Worm (Caenorhabditis elegans) whole organism, mixed stage, embryonic: Measurements from ENCODE around the gene lars-1.
A peak's percentile ranks its signal among the peaks of the same experiment; 100 is the strongest.

Experiments used
- M03D4.4 ChIP-seq: sonication (generic microtip); optimal IDR thresholded peaks from 2 replicates; lab custom pipeline; 2017; ENCODE audit warnings: mild to moderate bottlenecking, missing genetic modification characterization, missing compliant biosample characterization
- bed-3 ChIP-seq: fragments of 200-800 bp; sonication (Bioruptor generic); optimal IDR thresholded peaks from 3 replicates; lab custom pipeline; 2018; ENCODE audit warnings: mild to moderate bottlenecking, missing genetic modification characterization, moderate library complexity, missing compliant biosample characterization
- blmp-1 ChIP-seq: fragments of 150-350 bp; optimal IDR thresholded peaks from 2 replicates; lab custom pipeline; 2014; ENCODE audit warnings: missing biosample characterization, missing genetic modification characterization
- ceh-39 ChIP-seq: fragments of 150-350 bp; optimal IDR thresholded peaks from 2 replicates; lab custom pipeline; 2014; ENCODE audit warnings: missing biosample characterization, missing genetic modification characterization
- ceh-43 ChIP-seq: fragments of 200-800 bp; sonication (Bioruptor generic); optimal IDR thresholded peaks from 2 replicates; lab custom pipeline; 2018; ENCODE audit warnings: mild to moderate bottlenecking, missing genetic modification characterization, moderate library complexity, missing compliant biosample characterization
- ceh-83 ChIP-seq: fragments of 200-800 bp; sonication (Bioruptor generic); optimal IDR thresholded peaks from 2 replicates; lab custom pipeline; 2018; ENCODE audit warnings: mild to moderate bottlenecking, missing genetic modification characterization, missing compliant biosample characterization
- ces-1 ChIP-seq: fragments of 150-350 bp; optimal IDR thresholded peaks from 2 replicates; lab custom pipeline; 2014; ENCODE audit warnings: missing biosample characterization, missing genetic modification reagents, missing genetic modification characterization
- cnd-1 ChIP-seq: fragments of 200-800 bp; sonication (Bioruptor generic); optimal IDR thresholded peaks from 2 replicates; lab custom pipeline; 2018; ENCODE audit warnings: mild to moderate bottlenecking, missing genetic modification characterization, missing compliant biosample characterization
- drap-1 ChIP-seq: fragments of 200-800 bp; sonication (Bioruptor generic); optimal IDR thresholded peaks from 3 replicates; lab custom pipeline; 2018; ENCODE audit warnings: mild to moderate bottlenecking, missing genetic modification characterization, missing compliant biosample characterization
- elt-1 ChIP-seq: sonication (generic microtip); optimal IDR thresholded peaks from 2 replicates; lab custom pipeline; 2017; ENCODE audit warnings: missing genetic modification characterization, mild to moderate bottlenecking, missing compliant biosample characterization, antibody characterized with exemption, moderate library complexity, borderline replicate concordance; ENCODE audit not compliant: insufficient read depth
- elt-3 ChIP-seq: fragments of 150-350 bp; optimal IDR thresholded peaks from 2 replicates; lab custom pipeline; 2014; ENCODE audit warnings: missing biosample characterization, missing genetic modification characterization
- flh-1 ChIP-seq: fragments of 200-800 bp; sonication (Bioruptor generic); optimal IDR thresholded peaks from 2 replicates; lab custom pipeline; 2018; ENCODE audit warnings: mild to moderate bottlenecking, missing genetic modification characterization, moderate library complexity, missing compliant biosample characterization
- ham-2 ChIP-seq: fragments of 200-800 bp; sonication (Bioruptor generic); optimal IDR thresholded peaks from 2 replicates; lab custom pipeline; 2018; ENCODE audit warnings: mild to moderate bottlenecking, missing genetic modification characterization, missing compliant biosample characterization
- hlh-1 ChIP-seq: fragments of 150-350 bp; optimal IDR thresholded peaks from 2 replicates; lab custom pipeline; 2014; ENCODE audit warnings: missing biosample characterization, missing genetic modification reagents, missing genetic modification characterization
- lin-13 ChIP-seq: fragments of 150-350 bp; optimal IDR thresholded peaks from 2 replicates; lab custom pipeline; 2014; ENCODE audit warnings: missing biosample characterization, missing genetic modification characterization
- lin-32 ChIP-seq: fragments of 200-800 bp; sonication (Bioruptor generic); optimal IDR thresholded peaks from 2 replicates; lab custom pipeline; 2018; ENCODE audit warnings: mild to moderate bottlenecking, missing genetic modification characterization, missing compliant biosample characterization
- lsy-2 ChIP-seq: fragments of 150-350 bp; optimal IDR thresholded peaks from 2 replicates; lab custom pipeline; 2014; ENCODE audit warnings: missing biosample characterization, missing genetic modification characterization
- mab-5 ChIP-seq: fragments of 150-350 bp; optimal IDR thresholded peaks from 2 replicates; lab custom pipeline; 2014; ENCODE audit warnings: missing biosample characterization, missing genetic modification characterization
- mep-1 ChIP-seq: fragments of 150-350 bp; optimal IDR thresholded peaks from 2 replicates; lab custom pipeline; 2017; ENCODE audit warnings: missing biosample characterization, missing genetic modification reagents, missing genetic modification characterization, inconsistent platforms
- mls-2 ChIP-seq: sonication (generic microtip); optimal IDR thresholded peaks from 2 replicates; lab custom pipeline; 2016; ENCODE audit warnings: mild to moderate bottlenecking, missing genetic modification characterization, moderate library complexity, missing compliant biosample characterization
- nhr-12 ChIP-seq: fragments of 150-350 bp; optimal IDR thresholded peaks from 2 replicates; lab custom pipeline; 2014; ENCODE audit warnings: missing biosample characterization, missing genetic modification characterization
- nhr-2 ChIP-seq: fragments of 150-350 bp; optimal IDR thresholded peaks from 2 replicates; lab custom pipeline; 2014; ENCODE audit warnings: missing biosample characterization, missing genetic modification characterization
- nhr-237 ChIP-seq: fragments of 150-350 bp; optimal IDR thresholded peaks from 2 replicates; lab custom pipeline; 2014; ENCODE audit warnings: missing biosample characterization, missing genetic modification characterization
- nhr-28 ChIP-seq: fragments of 150-350 bp; optimal IDR thresholded peaks from 2 replicates; lab custom pipeline; 2014; ENCODE audit warnings: missing biosample characterization, missing genetic modification characterization
- nhr-76 ChIP-seq: sonication (generic microtip); optimal IDR thresholded peaks from 2 replicates; lab custom pipeline; 2017; ENCODE audit warnings: missing biosample characterization, missing genetic modification characterization
- pha-4 ChIP-seq: fragments of 150-350 bp; optimal IDR thresholded peaks from 2 replicates; lab custom pipeline; 2018; ENCODE audit warnings: missing biosample characterization, missing genetic modification reagents, missing genetic modification characterization
- sem-2 ChIP-seq: fragments of 200-800 bp; sonication (Bioruptor generic); optimal IDR thresholded peaks from 2 replicates; lab custom pipeline; 2018; ENCODE audit warnings: mild to moderate bottlenecking, missing genetic modification characterization, missing compliant biosample characterization
- snpc-4 ChIP-seq: fragments of 150-350 bp; optimal IDR thresholded peaks from 2 replicates; lab custom pipeline; 2014; ENCODE audit warnings: missing biosample characterization, missing genetic modification characterization
- sptf-1 ChIP-seq: sonication (generic microtip); optimal IDR thresholded peaks from 2 replicates; lab custom pipeline; 2017; ENCODE audit warnings: mild to moderate bottlenecking, missing genetic modification characterization, moderate library complexity, missing compliant biosample characterization
- tbx-8 ChIP-seq: fragments of 200-800 bp; sonication (Bioruptor generic); optimal IDR thresholded peaks from 2 replicates; lab custom pipeline; 2018; ENCODE audit warnings: mild to moderate bottlenecking, missing genetic modification characterization, moderate library complexity, missing compliant biosample characterization
- unc-120 ChIP-seq: sonication (generic microtip); optimal IDR thresholded peaks from 2 replicates; lab custom pipeline; 2017; ENCODE audit warnings: missing genetic modification characterization, missing compliant biosample characterization; ENCODE audit not compliant: poor library complexity, severe bottlenecking
- unc-39 ChIP-seq: fragments of 150-350 bp; optimal IDR thresholded peaks from 2 replicates; lab custom pipeline; 2014; ENCODE audit warnings: missing biosample characterization, missing genetic modification characterization
- unc-62 ChIP-seq: fragments of 150-350 bp; optimal IDR thresholded peaks from 2 replicates; lab custom pipeline; 2014; ENCODE audit warnings: missing biosample characterization, missing genetic modification reagents, missing genetic modification characterization
- zip-8 ChIP-seq: fragments of 150-350 bp; optimal IDR thresholded peaks from 2 replicates; lab custom pipeline; 2014; ENCODE audit warnings: missing biosample characterization, missing genetic modification characterization
- ztf-11 ChIP-seq: fragments of 150-350 bp; optimal IDR thresholded peaks from 2 replicates; lab custom pipeline; 2014; ENCODE audit warnings: missing biosample characterization, missing genetic modification characterization

lars-1 gene

DNA sequence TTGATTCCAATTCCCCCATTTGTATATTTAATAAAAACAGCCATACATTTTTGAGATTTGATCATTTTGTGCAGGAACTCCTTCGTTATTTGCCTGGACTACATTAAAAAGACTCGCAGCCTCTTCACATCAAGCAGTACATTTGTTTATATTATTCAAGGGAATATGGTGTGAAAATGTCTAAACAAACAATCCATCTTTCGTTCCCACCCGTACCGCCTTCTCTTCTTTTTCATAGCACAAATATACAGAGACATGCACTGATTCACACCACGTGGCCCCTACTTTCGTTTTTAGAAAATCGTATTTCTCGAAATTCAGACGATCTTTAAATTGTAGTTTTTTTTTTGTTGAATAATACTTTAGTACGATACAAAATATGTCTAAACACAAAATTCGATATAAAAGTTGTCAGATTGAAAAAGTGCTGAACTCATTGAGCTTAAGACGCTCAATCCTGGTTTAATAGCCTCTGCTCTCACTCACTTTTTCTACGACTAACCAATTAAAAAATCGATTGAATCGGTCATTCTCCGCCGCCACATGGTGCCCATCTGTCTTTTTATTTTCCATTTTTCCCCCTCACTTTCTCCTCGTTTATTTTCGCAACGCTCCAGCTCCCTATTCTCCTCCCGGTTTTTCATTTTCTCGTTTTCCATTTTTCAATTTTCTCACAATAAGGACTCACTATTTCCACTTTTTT, 8.9 kb upstream of the lars-1 start:
- TF ChIP-seq bed-3 (no peak), mab-5 (tag; lab: Kevin White, UChicago) (peak; percentile 20), zip-8 (tag; lab: Kevin White, UChicago) (no peak), M03D4.4 (tag; lab: Kevin White, UChicago) (no peak), ham-2 (GFP tag; lab: Kevin White, UChicago) (no peak), cnd-1 (peak; percentile 3), sptf-1 (tag; lab: Kevin White, UChicago) (no peak), lin-32 (GFP tag; lab: Kevin White, UChicago) (peak; percentile 50), tbx-8 (no peak), elt-1 (no peak), ces-1 (peak; percentile 35)

- TF ChIP-seq unc-39 (tag; lab: Kevin White, UChicago) (no peak), ztf-11 (tag; lab: Kevin White, UChicago) (no peak), lsy-2 (tag; lab: Kevin White, UChicago) (no peak)
Observed at ce11 chrIII:4194349-4195110, 7.9 kb upstream of the lars-1 start.

- TF ChIP-seq lsy-2 (tag; lab: Kevin White, UChicago): peak; percentile 77
- TF ChIP-seq nhr-12: no peak
- peak; percentile 73 for TF ChIP-seq nhr-237 (tag; lab: Kevin White, UChicago)
- TF ChIP-seq snpc-4: no peak
- no peak for TF ChIP-seq unc-39 (tag; lab: Kevin White, UChicago)
- TF ChIP-seq lin-13: peak; percentile 29
- TF ChIP-seq elt-1: no peak
- no peak for TF ChIP-seq nhr-2
- TF ChIP-seq ceh-83: no peak
- TF ChIP-seq nhr-28: no peak
- peak; percentile 8 for TF ChIP-seq mab-5 (tag; lab: Kevin White, UChicago)
- TF ChIP-seq unc-120 (tag; lab: Kevin White, UChicago): peak; percentile 22
- TF ChIP-seq bed-3: no peak
- TF ChIP-seq ham-2 (GFP tag; lab: Kevin White, UChicago): peak; percentile 79
- TF ChIP-seq flh-1: no peak
- TF ChIP-seq ceh-43 (GFP tag; lab: Kevin White, UChicago): no peak
- TF ChIP-seq M03D4.4 (tag; lab: Kevin White, UChicago): no peak
- TF ChIP-seq pha-4 (tag; lab: Kevin White, UChicago): peak; percentile 81
- TF ChIP-seq nhr-76: no peak
- TF ChIP-seq ceh-39 (tag; lab: Kevin White, UChicago): peak; percentile 59
- peak; percentile 72 for TF ChIP-seq sptf-1 (tag; lab: Kevin White, UChicago)
- TF ChIP-seq zip-8 (tag; lab: Kevin White, UChicago): peak; percentile 10
- TF ChIP-seq lin-32 (GFP tag; lab: Kevin White, UChicago): no peak
- peak; percentile 87 for TF ChIP-seq mep-1 (tag; lab: Kevin White, UChicago)
- no peak for TF ChIP-seq blmp-1
- TF ChIP-seq mls-2 (tag; lab: Kevin White, UChicago): no peak
- TF ChIP-seq sem-2 (GFP tag; lab: Kevin White, UChicago): no peak
- TF ChIP-seq ces-1: peak; percentile 80
- TF ChIP-seq ztf-11 (tag; lab: Kevin White, UChicago): peak; percentile 17
- peak; percentile 39 for TF ChIP-seq drap-1
- peak; percentile 41 for TF ChIP-seq hlh-1 (tag; lab: Kevin White, UChicago)
- peak; percentile 20 for TF ChIP-seq elt-3
- peak; percentile 75 for TF ChIP-seq unc-62 (GFP tag; lab: Kevin White, UChicago)
- TF ChIP-seq cnd-1: no peak
- no peak for TF ChIP-seq tbx-8
- TF ChIP-seq, all 35 proteins: peak for 17
Observed at ce11 chrIII:4193659-4194103, 7.1 kb upstream of the lars-1 start, which contains the start of gene xbp-1. Gene xbp-1 (plus strand): TSS chrIII:4193809.
